Worm (Caenorhabditis elegans): ENCODE results near the gene kat-1.

ce11 chrII:7103111-7103510, 29.5 kb downstream of the kat-1 start:
- TF ChIP-seq snpc-4 (tag; optimal IDR thresholded peaks at IDR 0.05) (no peak), lsy-2 (tag; optimal IDR thresholded peaks at IDR 0.05) (no peak), F16B12.6 (tag; optimal IDR thresholded peaks at IDR 0.05) (no peak), vab-15 (tag; optimal IDR thresholded peaks at IDR 0.05) (no peak), rnt-1 (tag; optimal IDR thresholded peaks at IDR 0.05) (no peak), egl-13 (tag; optimal IDR thresholded peaks at IDR 0.05) (no peak), elt-2 (tag; optimal IDR thresholded peaks at IDR 0.05) (no peak)

Data from whole organism, L1 larva.